Worm (Caenorhabditis elegans) whole organism, mixed stage, embryonic: ENCODE results near the gene F57C12.2.

Experiments used
- M03D4.4 ChIP-seq: sonication (generic microtip); optimal IDR thresholded peaks from 2 replicates; lab custom pipeline; 2017; ENCODE audit warnings: mild to moderate bottlenecking, missing genetic modification characterization, missing compliant biosample characterization
- bed-3 ChIP-seq: fragments of 200-800 bp; sonication (Bioruptor generic); optimal IDR thresholded peaks from 3 replicates; lab custom pipeline; 2018; ENCODE audit warnings: mild to moderate bottlenecking, missing genetic modification characterization, moderate library complexity, missing compliant biosample characterization
- blmp-1 ChIP-seq: fragments of 150-350 bp; optimal IDR thresholded peaks from 2 replicates; lab custom pipeline; 2014; ENCODE audit warnings: missing biosample characterization, missing genetic modification characterization
- ceh-39 ChIP-seq: fragments of 150-350 bp; optimal IDR thresholded peaks from 2 replicates; lab custom pipeline; 2014; ENCODE audit warnings: missing biosample characterization, missing genetic modification characterization
- ceh-43 ChIP-seq: fragments of 200-800 bp; sonication (Bioruptor generic); optimal IDR thresholded peaks from 2 replicates; lab custom pipeline; 2018; ENCODE audit warnings: mild to moderate bottlenecking, missing genetic modification characterization, moderate library complexity, missing compliant biosample characterization
- ceh-83 ChIP-seq: fragments of 200-800 bp; sonication (Bioruptor generic); optimal IDR thresholded peaks from 2 replicates; lab custom pipeline; 2018; ENCODE audit warnings: mild to moderate bottlenecking, missing genetic modification characterization, missing compliant biosample characterization
- ces-1 ChIP-seq: fragments of 150-350 bp; optimal IDR thresholded peaks from 2 replicates; lab custom pipeline; 2014; ENCODE audit warnings: missing biosample characterization, missing genetic modification reagents, missing genetic modification characterization
- cnd-1 ChIP-seq: fragments of 200-800 bp; sonication (Bioruptor generic); optimal IDR thresholded peaks from 2 replicates; lab custom pipeline; 2018; ENCODE audit warnings: mild to moderate bottlenecking, missing genetic modification characterization, missing compliant biosample characterization
- drap-1 ChIP-seq: fragments of 200-800 bp; sonication (Bioruptor generic); optimal IDR thresholded peaks from 3 replicates; lab custom pipeline; 2018; ENCODE audit warnings: mild to moderate bottlenecking, missing genetic modification characterization, missing compliant biosample characterization
- elt-1 ChIP-seq: sonication (generic microtip); optimal IDR thresholded peaks from 2 replicates; lab custom pipeline; 2017; ENCODE audit warnings: missing genetic modification characterization, mild to moderate bottlenecking, missing compliant biosample characterization, antibody characterized with exemption, moderate library complexity, borderline replicate concordance; ENCODE audit not compliant: insufficient read depth
- elt-3 ChIP-seq: fragments of 150-350 bp; optimal IDR thresholded peaks from 2 replicates; lab custom pipeline; 2014; ENCODE audit warnings: missing biosample characterization, missing genetic modification characterization
- flh-1 ChIP-seq: fragments of 200-800 bp; sonication (Bioruptor generic); optimal IDR thresholded peaks from 2 replicates; lab custom pipeline; 2018; ENCODE audit warnings: mild to moderate bottlenecking, missing genetic modification characterization, moderate library complexity, missing compliant biosample characterization
- ham-2 ChIP-seq: fragments of 200-800 bp; sonication (Bioruptor generic); optimal IDR thresholded peaks from 2 replicates; lab custom pipeline; 2018; ENCODE audit warnings: mild to moderate bottlenecking, missing genetic modification characterization, missing compliant biosample characterization
- hlh-1 ChIP-seq: fragments of 150-350 bp; optimal IDR thresholded peaks from 2 replicates; lab custom pipeline; 2014; ENCODE audit warnings: missing biosample characterization, missing genetic modification reagents, missing genetic modification characterization
- lin-13 ChIP-seq: fragments of 150-350 bp; optimal IDR thresholded peaks from 2 replicates; lab custom pipeline; 2014; ENCODE audit warnings: missing biosample characterization, missing genetic modification characterization
- lin-32 ChIP-seq: fragments of 200-800 bp; sonication (Bioruptor generic); optimal IDR thresholded peaks from 2 replicates; lab custom pipeline; 2018; ENCODE audit warnings: mild to moderate bottlenecking, missing genetic modification characterization, missing compliant biosample characterization
- lsy-2 ChIP-seq: fragments of 150-350 bp; optimal IDR thresholded peaks from 2 replicates; lab custom pipeline; 2014; ENCODE audit warnings: missing biosample characterization, missing genetic modification characterization
- mab-5 ChIP-seq: fragments of 150-350 bp; optimal IDR thresholded peaks from 2 replicates; lab custom pipeline; 2014; ENCODE audit warnings: missing biosample characterization, missing genetic modification characterization
- mep-1 ChIP-seq: fragments of 150-350 bp; optimal IDR thresholded peaks from 2 replicates; lab custom pipeline; 2017; ENCODE audit warnings: missing biosample characterization, missing genetic modification reagents, missing genetic modification characterization, inconsistent platforms
- mls-2 ChIP-seq: sonication (generic microtip); optimal IDR thresholded peaks from 2 replicates; lab custom pipeline; 2016; ENCODE audit warnings: mild to moderate bottlenecking, missing genetic modification characterization, moderate library complexity, missing compliant biosample characterization
- nhr-12 ChIP-seq: fragments of 150-350 bp; optimal IDR thresholded peaks from 2 replicates; lab custom pipeline; 2014; ENCODE audit warnings: missing biosample characterization, missing genetic modification characterization
- nhr-2 ChIP-seq: fragments of 150-350 bp; optimal IDR thresholded peaks from 2 replicates; lab custom pipeline; 2014; ENCODE audit warnings: missing biosample characterization, missing genetic modification characterization
- nhr-237 ChIP-seq: fragments of 150-350 bp; optimal IDR thresholded peaks from 2 replicates; lab custom pipeline; 2014; ENCODE audit warnings: missing biosample characterization, missing genetic modification characterization
- nhr-28 ChIP-seq: fragments of 150-350 bp; optimal IDR thresholded peaks from 2 replicates; lab custom pipeline; 2014; ENCODE audit warnings: missing biosample characterization, missing genetic modification characterization
- nhr-76 ChIP-seq: sonication (generic microtip); optimal IDR thresholded peaks from 2 replicates; lab custom pipeline; 2017; ENCODE audit warnings: missing biosample characterization, missing genetic modification characterization
- pha-4 ChIP-seq: fragments of 150-350 bp; optimal IDR thresholded peaks from 2 replicates; lab custom pipeline; 2018; ENCODE audit warnings: missing biosample characterization, missing genetic modification reagents, missing genetic modification characterization
- sem-2 ChIP-seq: fragments of 200-800 bp; sonication (Bioruptor generic); optimal IDR thresholded peaks from 2 replicates; lab custom pipeline; 2018; ENCODE audit warnings: mild to moderate bottlenecking, missing genetic modification characterization, missing compliant biosample characterization
- snpc-4 ChIP-seq: fragments of 150-350 bp; optimal IDR thresholded peaks from 2 replicates; lab custom pipeline; 2014; ENCODE audit warnings: missing biosample characterization, missing genetic modification characterization
- sptf-1 ChIP-seq: sonication (generic microtip); optimal IDR thresholded peaks from 2 replicates; lab custom pipeline; 2017; ENCODE audit warnings: mild to moderate bottlenecking, missing genetic modification characterization, moderate library complexity, missing compliant biosample characterization
- tbx-8 ChIP-seq: fragments of 200-800 bp; sonication (Bioruptor generic); optimal IDR thresholded peaks from 2 replicates; lab custom pipeline; 2018; ENCODE audit warnings: mild to moderate bottlenecking, missing genetic modification characterization, moderate library complexity, missing compliant biosample characterization
- unc-120 ChIP-seq: sonication (generic microtip); optimal IDR thresholded peaks from 2 replicates; lab custom pipeline; 2017; ENCODE audit warnings: missing genetic modification characterization, missing compliant biosample characterization; ENCODE audit not compliant: poor library complexity, severe bottlenecking
- unc-39 ChIP-seq: fragments of 150-350 bp; optimal IDR thresholded peaks from 2 replicates; lab custom pipeline; 2014; ENCODE audit warnings: missing biosample characterization, missing genetic modification characterization
- unc-62 ChIP-seq: fragments of 150-350 bp; optimal IDR thresholded peaks from 2 replicates; lab custom pipeline; 2014; ENCODE audit warnings: missing biosample characterization, missing genetic modification reagents, missing genetic modification characterization
- zip-8 ChIP-seq: fragments of 150-350 bp; optimal IDR thresholded peaks from 2 replicates; lab custom pipeline; 2014; ENCODE audit warnings: missing biosample characterization, missing genetic modification characterization
- ztf-11 ChIP-seq: fragments of 150-350 bp; optimal IDR thresholded peaks from 2 replicates; lab custom pipeline; 2014; ENCODE audit warnings: missing biosample characterization, missing genetic modification characterization

Gene F57C12.2

ce11 chrX:538083-538482 lies 13.1 kb downstream of the F57C12.2 start:
- TF ChIP-seq ceh-83 (GFP tag; lab: Kevin White, UChicago) (no peak), ces-1 (GFP tag; lab: Kevin White, UChicago) (no peak), nhr-12 (no peak), flh-1 (no peak), elt-3 (tag; lab: Kevin White, UChicago) (no peak), mab-5 (tag; lab: Kevin White, UChicago) (no peak), mls-2 (tag; lab: Kevin White, UChicago) (no peak), snpc-4 (tag; lab: Kevin White, UChicago) (no peak), sptf-1 (tag; lab: Kevin White, UChicago) (no peak), pha-4 (tag; lab: Kevin White, UChicago) (no peak), unc-120 (tag; lab: Kevin White, UChicago) (no peak), ceh-43 (GFP tag; lab: Kevin White, UChicago) (no peak), ham-2 (GFP tag; lab: Kevin White, UChicago) (no peak)
- TF ChIP-seq, all 35 proteins: peak for 0

ce11 chrX:536365-536764 lies 14.8 kb downstream of the F57C12.2 start:
- no peak for TF ChIP-seq hlh-1 (tag; lab: Kevin White, UChicago)
- TF ChIP-seq tbx-8: no peak
- no peak for TF ChIP-seq blmp-1 (tag; lab: Kevin White, UChicago)
- TF ChIP-seq flh-1: no peak
- TF ChIP-seq ceh-43 (GFP tag; lab: Kevin White, UChicago): no peak
- TF ChIP-seq unc-120 (tag; lab: Kevin White, UChicago): no peak
- no peak for TF ChIP-seq snpc-4 (tag; lab: Kevin White, UChicago)
- TF ChIP-seq ham-2 (GFP tag; lab: Kevin White, UChicago): no peak
- no peak for TF ChIP-seq ces-1 (GFP tag; lab: Kevin White, UChicago)
- TF ChIP-seq nhr-12: no peak
- no peak for TF ChIP-seq lin-32 (GFP tag; lab: Kevin White, UChicago)
- no peak for TF ChIP-seq M03D4.4 (tag; lab: Kevin White, UChicago)
- TF ChIP-seq nhr-76 (tag; lab: Kevin White, UChicago): no peak
- no peak for TF ChIP-seq bed-3 (GFP tag; lab: Kevin White, UChicago)
- no peak for TF ChIP-seq ceh-39 (tag; lab: Kevin White, UChicago)
- TF ChIP-seq elt-1 (tag; lab: Kevin White, UChicago): no peak
- TF ChIP-seq nhr-2 (tag; lab: Kevin White, UChicago): no peak
- TF ChIP-seq cnd-1: no peak

ce11 chrX:535728-536127 lies 15.5 kb downstream of the F57C12.2 start, which contains the start of gene F28C10.3:
Gene F28C10.3 (minus strand): TSS chrX:535828.
- no peak for TF ChIP-seq unc-39 (tag; lab: Kevin White, UChicago)
- peak; percentile 45 for TF ChIP-seq lsy-2 (tag; lab: Kevin White, UChicago)
- no peak for TF ChIP-seq ztf-11 (tag; lab: Kevin White, UChicago)
- TF ChIP-seq pha-4 (tag; lab: Kevin White, UChicago): peak; percentile 49
- TF ChIP-seq mab-5 (tag; lab: Kevin White, UChicago): no peak
- no peak for TF ChIP-seq blmp-1 (tag; lab: Kevin White, UChicago)
- TF ChIP-seq sptf-1 (tag; lab: Kevin White, UChicago): peak; percentile 18
- no peak for TF ChIP-seq nhr-76 (tag; lab: Kevin White, UChicago)
- TF ChIP-seq nhr-12: no peak
- TF ChIP-seq M03D4.4 (tag; lab: Kevin White, UChicago): no peak
- TF ChIP-seq lin-13 (tag; lab: Kevin White, UChicago): peak; percentile 31
- TF ChIP-seq cnd-1: peak; percentile 23
- TF ChIP-seq nhr-28 (tag; lab: Kevin White, UChicago): no peak
- peak; percentile 82 for TF ChIP-seq unc-62 (GFP tag; lab: Kevin White, UChicago)
- TF ChIP-seq ceh-39 (tag; lab: Kevin White, UChicago): peak; percentile 86
- peak; percentile 19 for TF ChIP-seq ham-2 (GFP tag; lab: Kevin White, UChicago)
- no peak for TF ChIP-seq snpc-4 (tag; lab: Kevin White, UChicago)
- no peak for TF ChIP-seq drap-1 (GFP tag; lab: Kevin White, UChicago)
- TF ChIP-seq hlh-1 (tag; lab: Kevin White, UChicago): peak; percentile 11
- peak; percentile 16 for TF ChIP-seq nhr-2 (tag; lab: Kevin White, UChicago)
- peak; percentile 62 for TF ChIP-seq unc-120 (tag; lab: Kevin White, UChicago)
- TF ChIP-seq elt-1 (tag; lab: Kevin White, UChicago): no peak
- peak; percentile 58 for TF ChIP-seq nhr-237 (tag; lab: Kevin White, UChicago)
- no peak for TF ChIP-seq flh-1
- peak; percentile 71 for TF ChIP-seq ces-1 (GFP tag; lab: Kevin White, UChicago)
- TF ChIP-seq sem-2 (GFP tag; lab: Kevin White, UChicago): no peak
- TF ChIP-seq ceh-83 (GFP tag; lab: Kevin White, UChicago): no peak
- TF ChIP-seq tbx-8: no peak
- no peak for TF ChIP-seq lin-32 (GFP tag; lab: Kevin White, UChicago)
- TF ChIP-seq zip-8 (tag; lab: Kevin White, UChicago): no peak
- peak; percentile 37 for TF ChIP-seq mls-2 (tag; lab: Kevin White, UChicago)
- peak; percentile 15 for TF ChIP-seq ceh-43 (GFP tag; lab: Kevin White, UChicago)
- no peak for TF ChIP-seq bed-3 (GFP tag; lab: Kevin White, UChicago)
- TF ChIP-seq mep-1 (tag; lab: Kevin White, UChicago): peak; percentile 42
- no peak for TF ChIP-seq elt-3 (tag; lab: Kevin White, UChicago)
